Worm (Caenorhabditis elegans) whole organism, L4/young adult: ENCODE results near the gene Y73C8B.9.

ENCODE experiments used
- W03F9.2 ChIP-seq: fragments of 150-350 bp; optimal IDR thresholded peaks from 2 replicates; lab custom pipeline; 2014; ENCODE audit warnings: missing biosample characterization, missing genetic modification characterization
- dao-5 ChIP-seq: sonication (generic microtip); optimal IDR thresholded peaks from 2 replicates; lab custom pipeline; 2016; ENCODE audit warnings: missing genotype, missing genetic modification characterization, moderate library complexity, missing compliant biosample characterization
- him-1 ChIP-seq: sonication (generic microtip); optimal IDR thresholded peaks from 2 replicates; lab custom pipeline; 2016; ENCODE audit warnings: missing genotype, missing genetic modification reagents, missing genetic modification characterization, missing compliant biosample characterization

Gene Y73C8B.9

DNA sequence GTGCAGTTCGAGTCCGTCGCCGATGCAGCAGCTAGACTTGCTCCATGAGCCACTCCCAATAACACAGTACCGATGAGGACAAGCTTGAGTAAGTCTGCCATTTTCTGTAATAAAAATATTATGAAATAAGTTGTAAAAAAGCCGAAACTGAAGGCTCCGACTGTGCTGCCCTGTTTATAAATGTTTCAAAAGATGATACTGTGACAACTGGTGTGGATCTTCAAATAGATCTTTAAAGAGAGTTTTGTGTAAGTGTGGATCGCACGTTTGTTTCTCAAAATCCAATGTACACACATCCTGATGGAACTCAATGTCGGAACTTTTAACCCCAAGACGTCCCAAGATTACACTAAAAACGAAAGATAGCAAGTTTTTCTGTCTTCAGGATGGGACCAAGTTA, 24.7 kb upstream of the Y73C8B.9 start, which contains the start of gene C36C5.15:
C36C5.15 (minus strand) TSS at position 101 of the 400 bp plus-strand sequence.
- TF ChIP-seq W03F9.2 (tag; lab: Kevin White, UChicago) (no peak), him-1 (tag; lab: Kevin White, UChicago) (no peak), dao-5 (no peak)

DNA sequence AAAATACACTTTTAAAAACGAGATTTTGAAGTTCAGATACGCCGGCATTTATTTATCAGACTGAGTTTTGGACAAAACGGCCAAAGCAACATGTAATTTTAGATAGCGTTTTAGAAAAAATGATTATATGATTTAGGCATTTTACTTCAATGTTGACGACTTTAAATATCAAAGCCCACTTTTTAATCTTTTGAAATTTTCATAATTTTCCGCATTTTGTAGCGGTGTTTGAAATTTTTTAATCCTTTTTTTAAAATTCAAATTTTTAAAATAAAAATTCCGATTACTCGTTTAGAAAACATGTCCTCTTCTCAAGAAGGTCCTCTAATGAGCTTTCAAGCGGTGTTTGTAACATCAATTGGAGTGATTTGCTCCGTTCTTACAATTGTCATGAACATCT, 23.5 kb upstream of the Y73C8B.9 start, which contains the start of gene srbc-6:
srbc-6 (plus strand) TSS at position 301 of the 400 bp plus-strand sequence.
- no peak for TF ChIP-seq dao-5

DNA sequence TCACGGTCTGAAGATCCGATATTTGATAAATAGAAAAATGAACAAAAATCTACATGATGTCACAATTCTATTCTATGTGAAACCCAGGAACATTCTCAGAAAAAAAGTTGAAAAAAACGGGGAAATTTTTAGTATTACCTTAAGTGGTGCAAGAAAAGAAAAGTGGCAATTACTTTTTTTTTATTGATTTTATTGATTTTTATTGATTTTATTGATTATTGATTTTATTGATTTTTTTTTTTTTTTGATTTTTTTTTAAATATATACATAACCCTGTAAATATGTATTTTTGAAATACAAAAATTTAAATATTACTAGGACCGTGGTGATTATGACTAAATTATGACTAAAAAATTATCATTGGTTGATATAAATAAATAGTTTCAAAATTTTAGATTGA, 21.7 kb upstream of the Y73C8B.9 start:
- TF ChIP-seq him-1 (tag; lab: Kevin White, UChicago), result no peak

DNA sequence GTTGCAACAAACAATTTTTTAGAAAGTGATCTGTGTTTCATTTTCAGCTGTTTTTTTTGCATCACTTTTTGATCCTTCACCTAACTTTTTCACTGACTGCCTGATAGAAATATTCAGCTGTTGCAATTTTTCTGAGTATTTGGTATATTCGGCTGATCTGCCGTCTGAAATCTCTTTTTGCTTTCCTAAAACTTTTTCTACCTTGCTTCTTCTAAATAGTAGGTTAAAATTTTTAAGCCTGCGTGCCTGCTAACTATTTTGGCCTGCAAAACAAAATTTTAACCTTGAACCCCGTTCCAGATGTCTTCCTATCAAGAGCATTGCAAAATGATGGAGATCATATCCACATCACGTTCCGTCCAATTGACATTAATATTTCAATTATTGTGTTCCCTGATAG, 17.2 kb upstream of the Y73C8B.9 start, which contains the start of gene srab-8:
srab-8 (plus strand) TSS at position 301 of the 400 bp plus-strand sequence.
- TF ChIP-seq W03F9.2 (tag; lab: Kevin White, UChicago) (no peak), him-1 (tag; lab: Kevin White, UChicago) (no peak), dao-5 (no peak)

DNA sequence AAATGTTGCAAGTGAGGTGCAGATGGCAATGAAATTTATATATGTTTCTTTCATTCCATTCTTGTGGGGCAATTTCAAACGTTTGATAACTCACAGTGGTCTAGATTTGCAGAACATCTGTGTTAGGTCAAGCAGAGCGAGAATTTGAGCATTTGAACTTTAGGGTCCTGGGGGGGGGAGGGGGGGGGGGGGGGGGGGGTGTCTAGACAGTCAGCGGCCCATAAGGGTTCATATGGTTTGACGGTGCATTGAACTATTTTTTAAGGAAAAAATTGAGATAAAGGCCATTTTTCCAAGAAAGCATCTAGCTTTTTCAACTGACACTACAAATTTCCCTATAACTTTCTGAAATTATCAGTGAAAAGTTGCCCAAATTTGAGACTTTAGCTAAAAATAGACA, 7.5 kb upstream of the Y73C8B.9 start:
- TF ChIP-seq dao-5, result no peak
- TF ChIP-seq him-1 (tag; lab: Kevin White, UChicago), result no peak

DNA sequence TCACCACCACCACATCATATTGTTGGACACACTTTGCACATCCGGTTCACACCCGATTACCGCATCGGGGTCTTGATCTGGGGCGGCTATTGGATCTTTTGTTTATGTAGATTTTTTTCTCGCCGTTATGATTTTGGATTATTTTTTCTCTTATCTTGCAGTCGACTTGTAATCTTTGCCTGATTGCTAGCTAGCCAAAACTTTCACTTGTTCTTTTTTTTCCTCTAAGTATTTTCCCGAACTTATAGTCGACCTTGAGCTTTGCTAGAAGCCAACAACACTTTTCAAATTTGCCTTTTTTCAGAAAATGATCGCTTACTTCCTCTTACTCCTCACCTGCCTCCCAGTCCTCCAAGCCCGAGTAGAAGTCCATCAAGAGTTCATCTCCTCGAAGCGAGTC, 5.3 kb upstream of the Y73C8B.9 start, which contains the start of gene lag-2:
lag-2 (plus strand) TSS at position 301 of the 400 bp plus-strand sequence.
- TF ChIP-seq him-1 (tag; lab: Kevin White, UChicago), result no peak

DNA sequence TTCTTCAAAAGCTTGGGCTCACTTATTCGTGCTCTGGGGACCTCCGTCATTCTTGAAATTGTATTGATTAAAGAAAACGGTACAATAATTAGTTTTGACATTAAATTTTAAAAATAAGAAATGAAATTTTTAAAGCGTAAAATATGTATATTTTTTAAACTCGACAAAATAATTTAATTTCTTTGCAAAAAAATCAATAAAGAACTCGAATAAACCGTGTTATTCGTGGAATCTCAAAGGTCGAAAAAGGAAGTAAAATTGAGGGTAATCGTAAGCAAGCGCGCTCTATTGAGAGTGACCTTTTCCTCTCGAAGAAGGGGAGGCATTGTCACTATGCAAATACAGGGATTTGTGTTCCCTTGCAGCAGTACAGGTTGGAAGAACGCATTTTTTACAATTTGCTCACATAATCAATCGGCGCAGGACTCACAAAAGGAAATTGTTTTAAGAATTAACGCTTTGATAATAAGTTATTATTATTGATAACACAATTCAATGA, 1.6 kb downstream of the Y73C8B.9 start, which contains the start of gene Y73C8B.2:
Y73C8B.2 (minus strand) TSS at position 51 of the 499 bp plus-strand sequence.
- TF ChIP-seq W03F9.2 (tag; lab: Kevin White, UChicago) (no peak), him-1 (tag; lab: Kevin White, UChicago) (no peak), dao-5 (no peak)

DNA sequence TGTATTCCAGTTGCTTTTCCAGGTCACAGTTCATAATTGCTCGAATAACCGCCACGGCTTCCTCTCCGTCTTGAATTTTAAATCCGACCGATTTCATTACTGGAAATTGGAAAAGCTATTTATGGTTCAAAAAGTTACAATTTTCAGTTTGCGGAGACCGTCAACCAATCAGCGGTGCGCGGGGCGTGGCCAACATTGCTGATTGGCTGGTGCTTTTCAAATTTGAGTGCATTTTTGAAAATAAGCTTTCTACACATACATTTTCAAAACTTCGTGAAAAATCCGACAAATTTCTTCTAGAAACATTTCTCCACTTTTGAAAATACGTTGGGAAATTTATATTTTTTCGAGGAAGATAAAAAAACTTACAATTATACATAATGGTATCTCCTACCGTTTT, 2.5 kb downstream of the Y73C8B.9 start:
- TF ChIP-seq dao-5, result no peak
- TF ChIP-seq W03F9.2 (tag; lab: Kevin White, UChicago), result no peak
- no peak for TF ChIP-seq him-1 (tag; lab: Kevin White, UChicago)

DNA sequence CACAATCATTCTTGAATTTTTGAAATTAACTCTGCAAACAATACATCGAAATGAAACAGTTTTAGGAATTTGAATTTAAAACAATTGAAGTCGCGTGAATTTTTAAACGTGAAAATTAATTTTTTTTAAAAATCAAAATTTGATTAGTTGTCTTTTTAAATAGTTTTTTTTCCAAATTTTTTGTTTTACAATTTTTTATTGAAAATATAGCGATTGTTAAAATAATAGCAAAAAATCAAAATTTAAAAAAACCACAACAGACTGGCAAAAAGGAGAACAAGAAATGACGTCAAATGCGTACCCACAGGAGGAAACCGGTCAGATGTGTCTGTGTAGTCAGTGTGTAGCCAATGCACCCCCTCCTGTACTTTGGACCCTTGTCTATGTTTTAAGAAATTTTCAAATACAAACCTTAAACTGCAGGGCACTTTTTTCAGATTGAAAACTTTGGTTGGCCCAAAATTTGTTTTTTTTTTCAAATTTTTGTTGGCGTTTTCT, 3.5 kb downstream of the Y73C8B.9 start, which contains the start of the genes Y73C8B.1 and Y73C8B.5:
Y73C8B.1 (minus strand) TSS at position 51 of the 498 bp plus-strand sequence.
Y73C8B.5 (plus strand) TSS at position 437 of the 498 bp plus-strand sequence.
- TF ChIP-seq W03F9.2 (tag; lab: Kevin White, UChicago) (no peak), dao-5 (no peak), him-1 (tag; lab: Kevin White, UChicago) (no peak)

DNA sequence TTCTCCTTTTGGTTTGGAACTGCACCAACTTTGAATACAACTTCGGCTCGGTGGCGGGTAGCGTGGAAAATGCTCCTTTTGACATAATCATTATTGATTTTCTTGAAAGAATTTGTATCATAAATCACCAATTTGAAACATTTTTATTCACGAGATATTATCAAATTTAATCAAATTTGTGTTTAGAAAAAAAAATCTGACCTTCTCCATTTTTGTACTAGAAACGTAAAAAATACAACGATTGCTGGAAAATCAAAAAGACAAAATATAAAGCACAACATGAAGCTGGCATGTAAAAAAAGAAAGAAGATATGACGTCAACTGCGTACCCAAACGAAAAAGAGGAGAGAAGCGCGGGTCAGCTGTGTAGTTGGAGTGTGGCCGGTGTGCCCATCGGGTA, 7.0 kb downstream of the Y73C8B.9 start, which contains the start of gene K08D9.4:
K08D9.4 (minus strand) TSS at position 101 of the 400 bp plus-strand sequence.
- no peak for TF ChIP-seq W03F9.2 (tag; lab: Kevin White, UChicago)
- no peak for TF ChIP-seq dao-5
- no peak for TF ChIP-seq him-1 (tag; lab: Kevin White, UChicago)

DNA sequence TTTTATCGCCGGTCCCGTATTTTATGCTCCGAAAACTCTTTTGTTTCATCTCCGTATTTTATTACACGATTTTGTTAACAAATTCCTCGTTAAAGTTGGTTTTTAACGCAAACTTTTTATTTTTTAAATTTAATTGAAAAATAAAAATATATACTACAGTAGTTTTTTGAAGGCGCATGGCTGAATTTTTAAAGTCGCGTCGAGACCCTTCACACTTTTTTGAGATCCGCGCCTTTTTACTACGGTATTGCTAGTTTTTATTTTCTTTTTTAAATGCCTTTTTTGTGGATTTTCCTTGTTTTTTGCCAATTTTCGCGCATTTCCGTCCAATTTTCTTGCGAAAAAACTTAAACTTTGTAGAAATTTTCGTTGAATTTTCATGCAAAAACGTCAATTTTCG, 11.1 kb downstream of the Y73C8B.9 start:
- TF ChIP-seq him-1 (tag; lab: Kevin White, UChicago) (no peak), W03F9.2 (tag; lab: Kevin White, UChicago) (no peak), dao-5 (no peak)

DNA sequence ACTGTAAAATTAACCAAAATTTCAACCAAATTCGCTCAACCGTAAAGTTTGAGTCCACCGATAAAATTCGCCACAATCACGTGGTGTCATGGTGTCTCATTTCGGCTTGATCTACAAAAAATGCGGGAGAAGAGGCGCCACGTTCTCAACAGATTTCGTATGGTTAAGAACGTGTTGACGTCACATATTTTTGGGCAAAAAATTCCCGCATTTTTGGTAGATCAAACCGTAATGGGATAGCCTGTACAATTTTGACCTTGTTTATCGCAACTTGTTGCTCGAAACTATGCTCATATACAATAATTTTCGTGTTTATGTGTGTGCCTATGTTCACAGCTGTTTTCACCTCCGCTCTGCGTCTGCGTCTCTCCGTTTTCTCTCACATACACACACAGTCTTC, 15.6 kb downstream of the Y73C8B.9 start:
- TF ChIP-seq W03F9.2 (tag; lab: Kevin White, UChicago) (no peak), him-1 (tag; lab: Kevin White, UChicago) (no peak), dao-5 (no peak)

DNA sequence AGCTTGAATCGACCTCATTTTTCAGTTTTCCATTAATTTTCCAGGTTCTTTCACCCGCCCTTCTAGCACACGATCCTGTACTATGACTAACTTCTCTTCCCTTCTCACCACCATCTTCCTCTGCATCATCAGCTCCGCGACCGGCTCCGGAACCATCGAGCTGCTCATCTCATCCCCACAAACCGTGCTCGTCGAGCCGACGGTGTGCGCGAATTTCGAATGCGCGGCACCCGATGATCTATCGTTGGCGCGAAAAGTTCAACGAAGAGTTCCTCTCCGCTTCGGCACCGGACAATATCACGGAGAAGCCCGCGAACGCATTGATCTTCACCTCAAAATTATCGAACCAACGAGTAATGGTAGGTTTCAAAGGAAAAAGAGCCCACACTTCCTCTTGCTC, 16.8 kb downstream of the Y73C8B.9 start, which contains the start of gene apx-1:
apx-1 (plus strand) TSS at position 50 of the 400 bp plus-strand sequence.
- TF ChIP-seq W03F9.2 (tag; lab: Kevin White, UChicago) (no peak), dao-5 (no peak), him-1 (tag; lab: Kevin White, UChicago) (no peak)

DNA sequence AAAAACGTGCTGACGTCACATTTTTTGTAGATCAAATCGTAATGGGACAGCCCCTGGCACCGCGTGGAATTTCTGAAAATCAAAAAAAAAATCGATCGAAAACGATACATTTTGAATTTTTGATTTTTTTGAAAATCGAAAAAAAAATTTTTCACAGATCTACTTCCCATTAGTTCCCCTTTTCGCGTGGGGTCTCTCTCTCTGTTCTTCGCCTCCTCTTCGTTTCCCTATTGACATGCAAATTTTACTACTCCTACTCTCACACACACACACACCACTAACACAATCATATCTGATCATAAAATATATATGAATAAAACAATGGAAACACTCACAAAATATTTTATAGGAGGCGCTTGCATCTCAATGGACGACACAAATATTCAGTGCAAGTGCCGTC, 25.2 kb downstream of the Y73C8B.9 start:
- TF ChIP-seq him-1 (tag; lab: Kevin White, UChicago), result no peak
- no peak for TF ChIP-seq W03F9.2 (tag; lab: Kevin White, UChicago)
- TF ChIP-seq dao-5, result no peak

DNA sequence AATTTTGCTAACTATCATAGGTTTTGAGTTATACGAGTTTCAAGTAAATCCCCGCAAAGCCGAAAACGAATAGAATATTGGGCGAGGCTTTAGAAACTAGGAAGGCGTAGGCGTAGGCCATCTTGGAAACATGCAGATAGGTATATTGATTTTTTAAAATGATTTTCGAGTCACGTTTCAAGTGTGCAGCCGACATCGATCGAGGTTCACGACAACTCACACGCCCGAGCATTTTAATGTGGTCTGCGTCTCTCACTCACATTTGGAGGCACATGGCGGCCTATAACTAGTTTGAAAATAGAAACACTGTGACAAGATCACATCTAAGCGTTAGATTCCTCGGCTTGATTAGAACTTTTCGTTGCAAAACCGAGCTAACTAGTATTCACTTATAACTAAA, 34.0 kb downstream of the Y73C8B.9 start, which contains the start of gene K08D9.2:
K08D9.2 (plus strand) TSS at position 301 of the 400 bp plus-strand sequence.
- TF ChIP-seq him-1 (tag; lab: Kevin White, UChicago), result no peak
- no peak for TF ChIP-seq dao-5
